Fruit fly (Drosophila melanogaster) whole organism, embryonic: Measurements from ENCODE around the gene CG31041.

Experiments
- CG1603 ChIP-seq: fragments of 200-800 bp; sonication (Bioruptor generic); optimal IDR thresholded peaks from 2 replicates; lab custom pipeline; 2019; ENCODE audit warnings: missing biosample characterization, mild to moderate bottlenecking, missing genetic modification characterization, moderate library complexity
- luna ChIP-seq: fragments of 200-800 bp; sonication (Bioruptor generic); optimal IDR thresholded peaks from 2 replicates; lab custom pipeline; 2016; ENCODE audit warnings: missing biosample characterization, missing genetic modification characterization
- tna ChIP-seq: fragments of 200-800 bp; sonication (Bioruptor generic); IDR thresholded peaks from 2 replicates; pipeline ENCODE4 v1.3.6; 2022; ENCODE audit warnings: missing biosample characterization, missing genetic modification characterization; ENCODE audit not compliant: partially characterized antibody
- wdn ChIP-seq: fragments of 200-800 bp; sonication (Bioruptor generic); IDR thresholded peaks from 2 replicates; pipeline ENCODE4 v1.3.6; 2022; ENCODE audit warnings: missing biosample characterization, missing genetic modification characterization

dm6 chr3R:29588004-29588403 is 2.7 kb downstream of the CG31041 start, which contains the start of gene CG7567:
- TF ChIP-seq wdn (GFP tag; lab: Robert Waterston, UW) (no peak), CG1603 (no peak), tna (GFP tag; lab: Robert Waterston, UW) (no peak), luna (GFP tag; lab: Kevin White, UChicago) (no peak)
